Fruit fly (Drosophila melanogaster): ENCODE results near the gene ChLD3.

DNA sequence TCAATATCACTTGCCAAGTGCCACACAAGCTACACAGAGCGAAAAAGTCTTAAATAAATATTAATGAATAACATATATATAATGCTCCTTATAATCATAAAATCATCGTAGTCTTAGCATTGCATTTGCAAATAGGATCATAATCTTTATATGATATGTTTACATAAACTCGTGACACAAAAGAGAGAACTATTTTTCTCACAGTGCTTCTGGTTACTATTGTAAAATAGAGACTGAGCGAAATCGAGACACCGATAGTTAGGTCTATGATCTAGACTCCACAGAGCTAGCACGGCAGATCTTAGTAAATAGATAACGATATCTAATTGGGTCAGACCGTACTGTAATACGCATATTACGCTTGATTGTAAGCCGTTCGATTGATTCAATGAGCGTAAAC, 29.0 kb upstream of the ChLD3 start:
- TF ChIP-seq CG10267 (tag; optimal IDR thresholded peaks at IDR 0.05) (peak; percentile 22), eyg (GFP tag; optimal IDR thresholded peaks at IDR 0.05) (no peak), CG11456 (GFP tag; IDR thresholded peaks at IDR 0.05) (peak; percentile 61; the same call in 2 of the 3 replicates), Sry-δ (GFP tag; optimal IDR thresholded peaks at IDR 0.05) (no peak), slp2 (GFP tag; optimal IDR thresholded peaks at IDR 0.05) (no peak), CG16779 (GFP tag; IDR thresholded peaks at IDR 0.05) (no peak), CG8290 (GFP tag; optimal IDR thresholded peaks at IDR 0.05) (peak; percentile 15), CG8290 (tag; optimal IDR thresholded peaks at IDR 0.05) (peak in 1 of 2 experiments; percentile 52), CG15479 (GFP tag; optimal IDR thresholded peaks at IDR 0.05) (no peak), odd (GFP tag; optimal IDR thresholded peaks at IDR 0.05) (peak; percentile 22), run (tag; optimal IDR thresholded peaks at IDR 0.05) (peak; percentile 3), Fer1 (GFP tag; optimal IDR thresholded peaks at IDR 0.05) (no peak), CG17912 (GFP tag; optimal IDR thresholded peaks at IDR 0.05) (no peak), maf-S (GFP tag; optimal IDR thresholded peaks at IDR 0.05) (no peak)

Data from whole organism, embryonic.